Worm (Caenorhabditis elegans): ENCODE measurements around the gene ppk-2.

ppk-2 gene

DNA sequence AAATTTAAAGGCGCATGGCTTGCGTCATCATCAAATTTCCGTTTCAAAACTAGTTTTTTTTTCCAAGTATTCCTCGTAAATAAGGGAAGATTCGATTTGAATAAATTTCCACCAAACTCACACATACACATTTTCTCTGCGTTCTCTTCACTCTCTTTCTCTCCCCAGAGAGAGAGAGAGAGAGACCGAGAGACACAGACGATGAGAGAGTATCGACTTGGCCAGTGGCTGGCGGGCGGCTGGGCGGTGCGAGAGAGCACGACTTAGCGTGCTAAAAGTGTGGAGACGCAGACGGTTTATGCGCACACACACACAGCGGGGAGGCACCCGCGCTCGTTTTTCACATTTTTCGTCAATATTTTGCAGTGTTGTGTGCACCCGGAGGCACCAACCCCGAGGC lies 1.3 kb upstream of the ppk-2 start (continued):
- peak; percentile 40 for TF ChIP-seq lin-15B (tag; optimal IDR thresholded peaks at IDR 0.05)
- TF ChIP-seq unc-86 (tag; optimal IDR thresholded peaks at IDR 0.05): peak; percentile 83
- TF ChIP-seq ceh-8 (GFP tag; optimal IDR thresholded peaks at IDR 0.05): no peak
- TF ChIP-seq grh-1 (GFP tag; IDR thresholded peaks at IDR 0.05): peak; percentile 67
- TF ChIP-seq efl-1 (optimal IDR thresholded peaks at IDR 0.05): peak; percentile 81 to 90
- TF ChIP-seq efl-1 (GFP tag; optimal IDR thresholded peaks at IDR 0.05 in 1 of 2): peak; percentile 58 to 94
- peak; percentile 79 for TF ChIP-seq tbx-2 (tag; optimal IDR thresholded peaks at IDR 0.05)

DNA sequence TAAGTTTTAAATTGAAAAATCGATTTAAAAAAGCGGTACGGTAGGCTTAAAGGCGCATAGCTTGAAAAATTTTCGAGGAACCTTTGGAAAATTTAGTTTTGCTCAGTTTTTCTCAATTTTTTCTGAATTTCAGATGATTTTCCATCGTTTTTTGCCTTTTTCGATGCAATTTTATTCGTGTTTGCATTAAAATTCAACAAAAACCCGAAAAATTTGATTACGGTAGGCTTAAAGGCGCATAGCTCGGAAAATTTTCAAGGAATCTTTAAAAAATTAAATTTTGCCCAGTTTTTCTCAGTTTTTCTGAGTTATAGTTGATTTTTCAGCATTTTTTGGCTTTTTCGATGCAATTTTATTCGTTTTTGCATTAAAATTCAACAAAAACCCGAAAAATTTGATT lies 785 bp upstream of the ppk-2 start:
- TF ChIP-seq lir-3 (tag; optimal IDR thresholded peaks at IDR 0.05; ENCODE audit: poor library complexity) (no peak), isw-1 (GFP tag; IDR thresholded peaks at IDR 0.05) (no peak), fkh-10 (GFP tag; optimal IDR thresholded peaks at IDR 0.05) (no peak), mdl-1 (tag; optimal IDR thresholded peaks at IDR 0.05) (no peak), egl-27 (tag; optimal IDR thresholded peaks at IDR 0.05) (no peak), nhr-47 (tag; optimal IDR thresholded peaks at IDR 0.05) (no peak), rnt-1 (tag; optimal IDR thresholded peaks at IDR 0.05) (no peak), nhr-77 (tag; optimal IDR thresholded peaks at IDR 0.05) (no peak), lsy-2 (tag; optimal IDR thresholded peaks at IDR 0.05) (no peak), xbp-1 (tag; optimal IDR thresholded peaks at IDR 0.05) (no peak), elt-3 (tag; optimal IDR thresholded peaks at IDR 0.05) (no peak), efl-1 (optimal IDR thresholded peaks at IDR 0.05) (no peak), efl-1 (GFP tag; optimal IDR thresholded peaks at IDR 0.05 in 1 of 2) (no peak), nhr-28 (tag; optimal IDR thresholded peaks at IDR 0.05) (no peak), Y116A8C.19 (tag; optimal IDR thresholded peaks at IDR 0.05; ENCODE audit: borderline replicate concordance) (no peak), fos-1 (tag; optimal IDR thresholded peaks at IDR 0.05) (no peak), jun-1 (tag; optimal IDR thresholded peaks at IDR 0.05) (no peak), C34B4.2 (tag; optimal IDR thresholded peaks at IDR 0.05) (no peak), zip-4 (GFP tag; optimal IDR thresholded peaks at IDR 0.05) (no peak)

- TF ChIP-seq sup-37 (GFP tag; optimal IDR thresholded peaks at IDR 0.05) (no peak), dsc-1 (tag; optimal IDR thresholded peaks at IDR 0.05) (no peak)
Measured at ce11 chrIII:2105935-2106334, 3.8 kb downstream of the ppk-2 start.

DNA sequence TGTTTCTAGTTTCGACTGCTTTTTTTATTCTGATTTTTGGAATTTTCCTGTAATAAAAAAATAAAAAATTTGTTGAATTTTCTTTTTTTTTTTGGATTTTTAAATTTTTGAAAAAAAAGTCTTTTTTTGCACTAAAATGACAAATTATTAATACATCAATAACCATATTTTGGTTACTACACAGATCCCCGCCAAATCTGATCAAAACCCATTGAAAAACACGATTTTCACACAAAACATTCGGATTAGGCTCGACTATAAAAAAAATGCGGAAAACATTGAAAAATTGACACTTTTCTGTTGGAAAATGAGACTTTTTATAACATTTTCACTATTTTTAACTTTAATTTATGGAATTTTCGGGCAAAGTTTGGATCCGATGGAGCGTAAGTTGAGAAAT lies 8.2 kb downstream of the ppk-2 start, which contains the start of gene Y48G9A.7:
Gene Y48G9A.7, plus strand, starts transcription at position 301 of the 400 bp plus-strand sequence.
- TF ChIP-seq jun-1 (tag; optimal IDR thresholded peaks at IDR 0.05): no peak
- no peak for TF ChIP-seq rnt-1 (tag; optimal IDR thresholded peaks at IDR 0.05)
- TF ChIP-seq skn-1 (tag; optimal IDR thresholded peaks at IDR 0.05): no peak
- TF ChIP-seq hlh-4 (tag; optimal IDR thresholded peaks at IDR 0.05): no peak
- TF ChIP-seq blmp-1 (tag; optimal IDR thresholded peaks at IDR 0.05): no peak
- TF ChIP-seq snu-23 (GFP tag; optimal IDR thresholded peaks at IDR 0.05): no peak
- TF ChIP-seq unc-86 (tag; optimal IDR thresholded peaks at IDR 0.05): no peak
- TF ChIP-seq unc-62 (GFP tag; optimal IDR thresholded peaks at IDR 0.05): no peak
- TF ChIP-seq swsn-7 (tag; optimal IDR thresholded peaks at IDR 0.05): no peak
- no peak for TF ChIP-seq aha-1 (tag; optimal IDR thresholded peaks at IDR 0.05)
- no peak for TF ChIP-seq ama-1 (optimal IDR thresholded peaks at IDR 0.05)
- TF ChIP-seq tlp-1 (tag; optimal IDR thresholded peaks at IDR 0.05): no peak
- TF ChIP-seq ceh-63 (GFP tag; optimal IDR thresholded peaks at IDR 0.05): no peak
- no peak for TF ChIP-seq egl-13 (tag; optimal IDR thresholded peaks at IDR 0.05)
- no peak for TF ChIP-seq pax-3 (tag; optimal IDR thresholded peaks at IDR 0.05)
- TF ChIP-seq C04F5.9 (tag; optimal IDR thresholded peaks at IDR 0.05): no peak

Data from whole organism, L1 larva.